Worm (Caenorhabditis elegans) whole organism, L4 larva: ENCODE results near the gene K02A6.2.

Experiments
- Y75B8A.6 ChIP-seq: fragments of 200-800 bp; sonication (Bioruptor generic); IDR thresholded peaks from 2 replicates; pipeline ENCODE4 v1.3.6; 2022; ENCODE audit warnings: missing genetic modification reagents, missing genetic modification characterization, missing compliant biosample characterization
- aha-1 ChIP-seq: fragments of 150-350 bp; peaks from one replicate; lab custom pipeline; 2014; ENCODE audit warnings: missing biosample characterization, missing genetic modification characterization
- ceh-32 ChIP-seq: sonication (generic microtip); optimal IDR thresholded peaks from 2 replicates; lab custom pipeline; 2016; ENCODE audit warnings: mild to moderate bottlenecking, missing genetic modification characterization, missing compliant biosample characterization; ENCODE audit not compliant: poor library complexity
- ceh-62 ChIP-seq: sonication (generic microtip); optimal IDR thresholded peaks from 2 replicates; lab custom pipeline; 2017; ENCODE audit warnings: missing biosample characterization, missing genetic modification characterization
- cey-2 ChIP-seq: sonication (generic microtip); optimal IDR thresholded peaks from 3 replicates; lab custom pipeline; 2017; ENCODE audit warnings: missing genetic modification characterization, mild to moderate bottlenecking, missing compliant biosample characterization, antibody characterized with exemption, borderline replicate concordance; ENCODE audit not compliant: insufficient read depth
- daf-16 ChIP-seq, 3 experiments: sonication (generic microtip); optimal IDR thresholded peaks; 2 replicates each; lab custom pipeline; 2016 to 2017; ENCODE audit warnings: missing genetic modification characterization in 3 of 3, missing genetic modification reagents in 3 of 3, mild to moderate bottlenecking in 2 of 3, missing compliant biosample characterization in 2 of 3, missing biosample characterization in 1 of 3, moderate library complexity in 1 of 3
- daf-8 ChIP-seq: fragments of 200-800 bp; sonication (Bioruptor generic); IDR thresholded peaks from 2 replicates; pipeline ENCODE4 v1.3.6; 2022; ENCODE audit warnings: missing genetic modification characterization, missing compliant biosample characterization
- dmd-6 ChIP-seq: fragments of 200-800 bp; sonication (Bioruptor generic); IDR thresholded peaks from 2 replicates; pipeline ENCODE4 v1.3.6; 2022; ENCODE audit warnings: missing genetic modification reagents, missing genetic modification characterization, missing compliant biosample characterization
- dve-1 ChIP-seq: sonication (generic microtip); optimal IDR thresholded peaks from 2 replicates; lab custom pipeline; 2017; ENCODE audit warnings: antibody characterized with exemption, mild to moderate bottlenecking, missing genetic modification characterization, missing compliant biosample characterization; ENCODE audit not compliant: insufficient read depth
- egl-43 ChIP-seq: fragments of 200-800 bp; sonication (Bioruptor generic); IDR thresholded peaks from 2 replicates; pipeline ENCODE4 v1.3.6; 2022; ENCODE audit warnings: missing genetic modification reagents, missing genetic modification characterization, missing compliant biosample characterization
- fkh-10 ChIP-seq: fragments of 150-350 bp; optimal IDR thresholded peaks from 2 replicates; lab custom pipeline; 2014; ENCODE audit warnings: missing biosample characterization, missing genetic modification reagents, missing genetic modification characterization
- gei-8 ChIP-seq: fragments of 200-800 bp; sonication (Bioruptor generic); optimal IDR thresholded peaks from 2 replicates; lab custom pipeline; 2018; ENCODE audit warnings: mild to moderate bottlenecking, missing genetic modification characterization, missing compliant biosample characterization
- hif-1 ChIP-seq, 2 experiments: sonication (generic microtip); optimal IDR thresholded peaks; 2 replicates each; lab custom pipeline; 2016 to 2017; ENCODE audit warnings: missing compliant biosample characterization in 2 of 2, missing genetic modification characterization in 2 of 2, missing genetic modification reagents in 2 of 2, missing genotype in 2 of 2, mild to moderate bottlenecking in 1 of 2
- hlh-11 ChIP-seq: fragments of 200-800 bp; sonication (Bioruptor generic); optimal IDR thresholded peaks from 2 replicates; lab custom pipeline; 2018; ENCODE audit warnings: mild to moderate bottlenecking, missing genetic modification characterization, missing compliant biosample characterization
- hlh-30 ChIP-seq: sonication (generic microtip); optimal IDR thresholded peaks from 2 replicates; lab custom pipeline; 2017; ENCODE audit warnings: antibody characterized with exemption, mild to moderate bottlenecking, missing genetic modification characterization, missing compliant biosample characterization; ENCODE audit not compliant: insufficient read depth
- lim-7 ChIP-seq: fragments of 200-800 bp; sonication (Bioruptor generic); IDR thresholded peaks from 2 replicates; pipeline ENCODE4 v1.3.6; 2022; ENCODE audit warnings: missing genetic modification characterization, missing compliant biosample characterization
- lin-1 ChIP-seq: fragments of 200-800 bp; sonication (Bioruptor generic); IDR thresholded peaks from 2 replicates; pipeline ENCODE4 v1.3.6; 2022; ENCODE audit warnings: missing genetic modification reagents, missing genetic modification characterization, missing compliant biosample characterization
- lin-29 ChIP-seq: fragments of 200-800 bp; sonication (Bioruptor generic); IDR thresholded peaks from 2 replicates; pipeline ENCODE4 v1.3.6; 2022; ENCODE audit warnings: missing genetic modification reagents, missing genetic modification characterization, missing compliant biosample characterization
- lsy-2 ChIP-seq, 2 experiments: fragments of 150-350 bp in 1 of 2; sonication (generic microtip) in 1 of 2; optimal IDR thresholded peaks; 2 replicates each; lab custom pipeline; 2014 to 2017; ENCODE audit warnings: missing biosample characterization in 2 of 2, missing genetic modification characterization in 2 of 2
- madf-9 ChIP-seq: fragments of 200-800 bp; sonication (Bioruptor generic); conservative IDR thresholded peaks from 2 replicates; pipeline ENCODE4 v1.3.6; 2022; ENCODE audit warnings: missing genetic modification reagents, missing genetic modification characterization, missing compliant biosample characterization
- mdl-1 ChIP-seq, 2 experiments: fragments of 150-350 bp in 1 of 2; sonication (generic microtip) in 1 of 2; optimal IDR thresholded peaks; 2 replicates each; lab custom pipeline; 2014 to 2017; ENCODE audit warnings: missing biosample characterization in 2 of 2, missing genetic modification characterization in 2 of 2
- mdt-29 ChIP-seq: fragments of 200-800 bp; sonication (Bioruptor generic); IDR thresholded peaks from 2 replicates; pipeline ENCODE4 v1.3.6; 2022; ENCODE audit warnings: missing genetic modification reagents, missing genetic modification characterization, missing compliant biosample characterization
- mep-1 ChIP-seq: fragments of 150-350 bp; sonication (generic microtip); optimal IDR thresholded peaks from 3 replicates; lab custom pipeline; 2014; ENCODE audit warnings: missing biosample characterization, missing genetic modification characterization
- mes-2 ChIP-seq: sonication (generic microtip); optimal IDR thresholded peaks from 2 replicates; lab custom pipeline; 2016; ENCODE audit warnings: missing genotype, mild to moderate bottlenecking, missing genetic modification characterization, missing compliant biosample characterization; ENCODE audit not compliant: poor library complexity, severe bottlenecking
- mxl-2 ChIP-seq: fragments of 200-800 bp; sonication (Bioruptor generic); conservative IDR thresholded peaks from 2 replicates; pipeline ENCODE4 v1.3.6; 2022; ENCODE audit warnings: missing genetic modification reagents, missing genetic modification characterization, missing compliant biosample characterization
- mxl-3 ChIP-seq: fragments of 200-800 bp; sonication (Bioruptor generic); optimal IDR thresholded peaks from 2 replicates; lab custom pipeline; 2018; ENCODE audit warnings: mild to moderate bottlenecking, missing genetic modification characterization, missing compliant biosample characterization
- nhr-10 ChIP-seq: fragments of 150-350 bp; optimal IDR thresholded peaks from 2 replicates; lab custom pipeline; 2014; ENCODE audit warnings: missing biosample characterization, missing genetic modification characterization
- nhr-102 ChIP-seq: sonication (generic microtip); optimal IDR thresholded peaks from 2 replicates; lab custom pipeline; 2016; ENCODE audit warnings: mild to moderate bottlenecking, missing genetic modification characterization, moderate library complexity, missing compliant biosample characterization
- nhr-25 ChIP-seq: sonication (generic microtip); optimal IDR thresholded peaks from 2 replicates; lab custom pipeline; 2017; ENCODE audit warnings: missing genetic modification characterization, mild to moderate bottlenecking, missing compliant biosample characterization, antibody characterized with exemption, moderate library complexity, borderline replicate concordance; ENCODE audit not compliant: insufficient read depth
- nhr-28 ChIP-seq: fragments of 150-350 bp; optimal IDR thresholded peaks from 2 replicates; lab custom pipeline; 2014; ENCODE audit warnings: missing biosample characterization, missing genetic modification characterization
- nhr-48 ChIP-seq: sonication (generic microtip); optimal IDR thresholded peaks from 2 replicates; lab custom pipeline; 2016; ENCODE audit warnings: mild to moderate bottlenecking, missing genetic modification characterization, missing compliant biosample characterization
- nhr-77 ChIP-seq: fragments of 150-350 bp; optimal IDR thresholded peaks from 2 replicates; lab custom pipeline; 2014; ENCODE audit warnings: missing biosample characterization, missing genetic modification characterization
- php-3 ChIP-seq: fragments of 200-800 bp; sonication (Bioruptor generic); IDR thresholded peaks from 2 replicates; pipeline ENCODE4 v1.3.6; 2022; ENCODE audit warnings: missing genetic modification reagents, missing genetic modification characterization, missing compliant biosample characterization
- pqm-1 ChIP-seq: sonication (generic microtip); optimal IDR thresholded peaks from 2 replicates; lab custom pipeline; 2017; ENCODE audit warnings: missing biosample characterization, missing genetic modification characterization
- sdz-12 ChIP-seq: fragments of 200-800 bp; sonication (Bioruptor generic); optimal IDR thresholded peaks from 2 replicates; lab custom pipeline; 2018; ENCODE audit warnings: mild to moderate bottlenecking, missing genetic modification characterization, missing compliant biosample characterization
- snpc-4 ChIP-seq: fragments of 150-350 bp; optimal IDR thresholded peaks from 2 replicates; lab custom pipeline; 2014; ENCODE audit warnings: missing biosample characterization, missing genetic modification characterization
- spr-1 ChIP-seq: sonication (generic microtip); optimal IDR thresholded peaks from 2 replicates; lab custom pipeline; 2016; ENCODE audit warnings: mild to moderate bottlenecking, missing genetic modification characterization, missing compliant biosample characterization
- spr-3 ChIP-seq: fragments of 200-800 bp; sonication (Bioruptor generic); optimal IDR thresholded peaks from 2 replicates; lab custom pipeline; 2018; ENCODE audit warnings: mild to moderate bottlenecking, missing genetic modification characterization, missing compliant biosample characterization
- tra-1 ChIP-seq: fragments of 200-800 bp; sonication (Bioruptor generic); IDR thresholded peaks from 2 replicates; pipeline ENCODE4 v1.3.6; 2022; ENCODE audit warnings: missing genetic modification reagents, missing genetic modification characterization, missing compliant biosample characterization
- unc-62 ChIP-seq, 3 experiments: fragments of 150-350 bp in 1 of 3; sonication (generic microtip); optimal IDR thresholded peaks in 2 of 3; peaks in 1 of 3; 1 replicate in 1 of 3; 2 replicates in 2 of 3; lab custom pipeline; 2014 to 2017; ENCODE audit warnings: missing biosample characterization in 3 of 3, missing genetic modification characterization in 3 of 3, missing genetic modification reagents in 3 of 3, missing genotype in 1 of 3
- vab-7 ChIP-seq: fragments of 200-800 bp; sonication (Bioruptor generic); IDR thresholded peaks from 2 replicates; pipeline ENCODE4 v1.3.6; 2022; ENCODE audit warnings: missing genetic modification reagents, missing genetic modification characterization, missing compliant biosample characterization
- zfp-2 ChIP-seq: sonication (generic microtip); optimal IDR thresholded peaks from 2 replicates; lab custom pipeline; 2016; ENCODE audit warnings: mild to moderate bottlenecking, missing genetic modification characterization, missing compliant biosample characterization
- zfp-3 ChIP-seq: fragments of 200-800 bp; sonication (Bioruptor generic); conservative IDR thresholded peaks from 2 replicates; pipeline ENCODE4 v1.3.6; 2022; ENCODE audit warnings: missing genetic modification reagents, missing genetic modification characterization, missing compliant biosample characterization

K02A6.2 gene

DNA sequence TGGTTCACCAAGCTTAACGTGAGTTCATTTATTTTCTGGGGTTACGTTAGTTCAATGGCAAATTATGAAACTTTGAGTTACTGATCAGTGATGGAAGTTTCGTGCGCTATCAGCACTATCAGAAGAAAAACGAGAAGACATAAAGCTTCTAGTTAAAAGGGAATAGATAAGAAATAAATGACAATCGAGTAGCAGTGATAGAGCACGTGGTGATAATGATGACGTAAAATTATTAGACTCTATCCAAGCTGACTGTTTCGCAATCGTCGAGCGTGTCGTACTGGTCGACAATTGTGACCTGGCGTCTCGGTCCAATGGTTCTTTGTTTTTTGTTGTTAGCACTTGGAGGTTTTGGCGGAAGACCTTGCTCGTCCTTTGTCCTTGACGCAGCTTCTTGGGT, 18.3 kb upstream of the K02A6.2 start:
- TF ChIP-seq egl-43 (no peak), hlh-11 (tag; lab: Kevin White, UChicago) (peak; percentile 75), vab-7 (GFP tag; lab: Robert Waterston, UW) (no peak), mes-2 (peak; percentile 22), dve-1 (tag; lab: Kevin White, UChicago) (peak; percentile 92), nhr-48 (tag; lab: Kevin White, UChicago) (peak; percentile 39), mdt-29 (GFP tag; lab: Robert Waterston, UW) (no peak), lin-29 (GFP tag; lab: Robert Waterston, UW) (no peak), mdl-1 (tag; optimal IDR thresholded peaks at IDR 0.05; lab: Kevin White, UChicago) (peak; percentile 34 to 86), ceh-62 (tag; lab: Kevin White, UChicago) (no peak), hif-1 (tag; optimal IDR thresholded peaks at IDR 0.05; lab: Kevin White, UChicago) (peak in 1 of 2 experiments; percentile 33), ceh-32 (tag; lab: Kevin White, UChicago) (no peak), nhr-10 (peak; percentile 67), php-3 (GFP tag; lab: Robert Waterston, UW) (peak; percentile 85; the same call in 1 of the 2 replicates), mep-1 (peak; percentile 25), zfp-3 (GFP tag; lab: Robert Waterston, UW) (no peak), nhr-28 (tag; lab: Kevin White, UChicago) (peak; percentile 80), pqm-1 (peak; percentile 82), lsy-2 (tag; optimal IDR thresholded peaks at IDR 0.05; lab: Kevin White, UChicago) (peak in 1 of 2 experiments; percentile 40), aha-1 (tag; lab: Kevin White, UChicago) (peak; percentile 77), gei-8 (GFP tag; lab: Kevin White, UChicago) (peak; percentile 50), cey-2 (no peak), Y75B8A.6 (GFP tag; lab: Robert Waterston, UW) (no peak), madf-9 (GFP tag; lab: Robert Waterston, UW) (0 out of 2 replicates have a peak, but pooled peaks have one; percentile 19), spr-1 (tag; lab: Kevin White, UChicago) (no peak), unc-62 (GFP tag; optimal IDR thresholded peaks at IDR 0.05 in 1 of 2; lab: Kevin White, UChicago) (no peak), unc-62 (tag; optimal IDR thresholded peaks at IDR 0.05; lab: Kevin White, UChicago) (no peak), spr-3 (GFP tag; lab: Kevin White, UChicago) (no peak), nhr-77 (tag; lab: Kevin White, UChicago) (peak; percentile 67), zfp-2 (no peak), lin-1 (peak; percentile 64; the same call in 1 of the 2 replicates), daf-8 (GFP tag; lab: Robert Waterston, UW) (no peak), hlh-30 (tag; lab: Kevin White, UChicago) (peak; percentile 24), snpc-4 (tag; lab: Kevin White, UChicago) (no peak), nhr-25 (tag; lab: Kevin White, UChicago) (no peak), dmd-6 (GFP tag; lab: Robert Waterston, UW) (peak; percentile 97), sdz-12 (no peak), fkh-10 (GFP tag; lab: Kevin White, UChicago) (no peak), tra-1 (GFP tag; lab: Robert Waterston, UW) (peak; percentile 87), nhr-102 (tag; lab: Kevin White, UChicago) (peak; percentile 50), daf-16 (GFP tag; optimal IDR thresholded peaks at IDR 0.05; lab: Kevin White, UChicago) (no peak), daf-16 (tag; optimal IDR thresholded peaks at IDR 0.05; lab: Kevin White, UChicago) (peak; percentile 85), mxl-2 (GFP tag; lab: Robert Waterston, UW) (no peak), lim-7 (GFP tag; lab: Robert Waterston, UW) (no peak), mxl-3 (GFP tag; lab: Kevin White, UChicago) (peak; percentile 91)
